Fruit fly (Drosophila melanogaster) whole organism, adult: ENCODE measurements around the gene CG12481.
A peak's percentile ranks its signal among the peaks of the same experiment; 100 is the strongest.

Experiments used
- CG11617 ChIP-seq: fragments of 200-800 bp; sonication (Bioruptor generic); optimal IDR thresholded peaks from 2 replicates; lab custom pipeline; 2017; ENCODE audit warnings: mild to moderate bottlenecking, missing biosample characterization, missing genetic modification reagents, missing genetic modification characterization
- CG12768 ChIP-seq: fragments of 200-800 bp; sonication (Bioruptor generic); optimal IDR thresholded peaks from 2 replicates; lab custom pipeline; 2017; ENCODE audit warnings: missing biosample characterization, missing genetic modification characterization, mild to moderate bottlenecking, moderate library complexity, missing genetic modification reagents
- CG14711 ChIP-seq: fragments of 200-800 bp; sonication (Bioruptor generic); optimal IDR thresholded peaks from 2 replicates; lab custom pipeline; 2018; ENCODE audit warnings: missing biosample characterization, mild to moderate bottlenecking, missing genetic modification characterization, moderate library complexity
- CG1620 ChIP-seq: fragments of 200-800 bp; sonication (Bioruptor generic); optimal IDR thresholded peaks from 2 replicates; lab custom pipeline; 2016; ENCODE audit warnings: missing biosample characterization, missing genetic modification characterization
- CG33017 ChIP-seq: fragments of 200-800 bp; sonication (Bioruptor generic); optimal IDR thresholded peaks from 2 replicates; lab custom pipeline; 2018; ENCODE audit warnings: missing biosample characterization, mild to moderate bottlenecking, missing genetic modification characterization, moderate library complexity
- CG5204 ChIP-seq: fragments of 200-800 bp; sonication (Bioruptor generic); optimal IDR thresholded peaks from 2 replicates; lab custom pipeline; 2016; ENCODE audit warnings: missing biosample characterization, missing genetic modification characterization
- CG7045 ChIP-seq: fragments of 200-800 bp; sonication (Bioruptor generic); optimal IDR thresholded peaks from 2 replicates; lab custom pipeline; 2017; ENCODE audit warnings: missing biosample characterization, mild to moderate bottlenecking, missing genetic modification characterization
- CG7101 ChIP-seq: fragments of 200-800 bp; sonication (Bioruptor generic); optimal IDR thresholded peaks from 2 replicates; lab custom pipeline; 2018; ENCODE audit warnings: missing biosample characterization, mild to moderate bottlenecking, missing genetic modification characterization, moderate library complexity
- Clk ChIP-seq: fragments of 200-800 bp; sonication (Bioruptor generic); optimal IDR thresholded peaks from 2 replicates; lab custom pipeline; 2017; ENCODE audit warnings: missing biosample characterization, missing genetic modification characterization
- Crg-1 ChIP-seq: fragments of 200-800 bp; sonication (Bioruptor generic); optimal IDR thresholded peaks from 2 replicates; lab custom pipeline; 2016; ENCODE audit warnings: missing biosample characterization, missing genetic modification characterization
- Hr96 ChIP-seq: fragments of 200-800 bp; sonication (Bioruptor generic); optimal IDR thresholded peaks from 2 replicates; lab custom pipeline; 2016; ENCODE audit warnings: missing biosample characterization, missing genetic modification characterization
- Mnt ChIP-seq: fragments of 200-800 bp; sonication (Bioruptor generic); optimal IDR thresholded peaks from 2 replicates; lab custom pipeline; 2016; ENCODE audit warnings: missing biosample characterization, mild to moderate bottlenecking, missing genetic modification characterization
- bab1 ChIP-seq: fragments of 200-800 bp; sonication (Bioruptor generic); optimal IDR thresholded peaks from 3 replicates; lab custom pipeline; 2019; ENCODE audit warnings: missing biosample characterization, mild to moderate bottlenecking, missing genetic modification characterization, moderate library complexity
- cic ChIP-seq: fragments of 200-800 bp; sonication (Bioruptor generic); optimal IDR thresholded peaks from 2 replicates; lab custom pipeline; 2017; ENCODE audit warnings: missing biosample characterization, mild to moderate bottlenecking, missing genetic modification characterization, moderate library complexity
- cnc ChIP-seq, 2 experiments: fragments of >200 bp; optimal IDR thresholded peaks; 2 replicates each; lab custom pipeline; 2017
- kay ChIP-seq: fragments of 200-800 bp; sonication (Bioruptor generic); peaks from one replicate; lab custom pipeline; 2016; ENCODE audit warnings: missing biosample characterization, missing genetic modification characterization, borderline replicate concordance
- ovo ChIP-seq: fragments of 200-800 bp; sonication (Bioruptor generic); optimal IDR thresholded peaks from 2 replicates; lab custom pipeline; 2016; ENCODE audit warnings: missing biosample characterization, missing genetic modification characterization
- pad ChIP-seq: fragments of 200-800 bp; sonication (Bioruptor generic); optimal IDR thresholded peaks from 3 replicates; lab custom pipeline; 2017; ENCODE audit warnings: missing biosample characterization, missing genetic modification characterization, mild to moderate bottlenecking, moderate library complexity, missing genetic modification reagents
- tj ChIP-seq: fragments of 200-800 bp; sonication (Bioruptor generic); optimal IDR thresholded peaks from 3 replicates; lab custom pipeline; 2017; ENCODE audit warnings: missing biosample characterization, mild to moderate bottlenecking, missing genetic modification characterization, moderate library complexity
- toe ChIP-seq: fragments of 200-800 bp; sonication (Bioruptor generic); optimal IDR thresholded peaks from 2 replicates; lab custom pipeline; 2016; ENCODE audit warnings: missing biosample characterization, missing genetic modification characterization

CG12481 gene

dm6 chrX:14191918-14192317, 4.9 kb downstream of the CG12481 start, which contains the start of gene CG13403:
Gene CG13403 (minus strand): TSS chrX:14192018.
- no peak for TF ChIP-seq toe (GFP tag; lab: Kevin White, UChicago)
- no peak for TF ChIP-seq Clk (GFP tag; lab: Kevin White, UChicago)
- TF ChIP-seq CG7045 (GFP tag; lab: Kevin White, UChicago), result no peak
- TF ChIP-seq CG14711 (tag; lab: Kevin White, UChicago), result no peak
- TF ChIP-seq Hr96, result no peak
- no peak for TF ChIP-seq ovo
- no peak for TF ChIP-seq CG33017 (tag; lab: Kevin White, UChicago)
- no peak for TF ChIP-seq cnc (optimal IDR thresholded peaks at IDR 0.05; lab: Kevin White, UChicago)

DNA sequence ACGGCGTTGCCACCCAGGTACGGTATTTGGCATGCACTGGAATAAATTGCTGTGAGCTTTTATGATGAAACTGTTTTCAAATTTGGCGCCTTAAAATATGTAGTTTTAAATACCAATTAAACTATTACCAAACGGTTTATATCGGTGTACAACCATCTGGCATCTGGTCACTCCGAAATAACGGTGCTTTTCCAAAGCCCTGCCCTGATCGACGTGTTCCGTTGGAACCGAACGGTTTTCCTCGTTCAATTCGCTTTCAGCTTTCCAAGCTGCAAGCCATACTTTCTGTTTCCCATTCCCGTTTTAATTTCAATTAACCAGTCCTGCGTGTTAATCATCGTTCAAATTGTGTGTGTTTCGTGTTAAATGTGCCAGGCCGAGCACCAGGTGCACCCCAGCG, 6.0 kb downstream of the CG12481 start, which contains the start of gene yl:
Gene yl (plus strand): TSS at position 202 of the 400 bp plus-strand sequence.
- peak; percentile 93 for TF ChIP-seq ovo
- no peak for TF ChIP-seq CG5204 (GFP tag; lab: Kevin White, UChicago)

- peak; percentile 38 for TF ChIP-seq bab1
- TF ChIP-seq toe (GFP tag; lab: Kevin White, UChicago), result no peak
These were observed 13.0 kb downstream of the CG12481 start, which contains the start of gene CG11590 for dm6 chrX:14199967-14200531. Gene CG11590 (plus strand): TSS chrX:14200178.

DNA sequence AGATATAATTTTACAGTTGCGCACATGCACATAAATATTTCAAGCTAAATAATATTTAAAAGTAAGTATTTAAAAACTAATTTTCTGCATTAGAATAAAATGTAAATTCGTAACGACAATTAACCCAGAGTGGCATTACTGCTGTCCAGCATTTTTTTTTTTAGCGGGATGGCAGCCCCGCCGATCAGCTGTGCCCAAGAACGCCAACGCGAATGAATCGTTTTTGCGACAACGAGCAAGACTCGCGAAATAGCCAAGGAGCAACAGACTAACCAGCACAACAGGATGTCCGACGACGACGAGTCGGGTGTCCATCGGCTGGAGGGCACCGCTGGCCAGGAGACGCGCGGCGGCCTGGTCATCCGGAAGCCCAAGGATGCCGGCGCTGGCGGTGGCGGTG, 14.1 kb downstream of the CG12481 start, which contains the start of gene Prp16:
Gene Prp16 (plus strand): TSS at position 185 of the 400 bp plus-strand sequence.
- TF ChIP-seq Clk (GFP tag; lab: Kevin White, UChicago), result no peak
- no peak for TF ChIP-seq CG12768 (GFP tag; lab: Kevin White, UChicago)
- no peak for TF ChIP-seq CG7045 (GFP tag; lab: Kevin White, UChicago)
- TF ChIP-seq CG14711 (tag; lab: Kevin White, UChicago), result no peak
- TF ChIP-seq kay (GFP tag; lab: Kevin White, UChicago), result no peak
- no peak for TF ChIP-seq Crg-1
- TF ChIP-seq ovo, result no peak
- TF ChIP-seq bab1, result no peak
- no peak for TF ChIP-seq CG5204 (GFP tag; lab: Kevin White, UChicago)
- no peak for TF ChIP-seq cic (GFP tag; lab: Kevin White, UChicago)
- no peak for TF ChIP-seq CG1620 (GFP tag; lab: Kevin White, UChicago)
- TF ChIP-seq toe (GFP tag; lab: Kevin White, UChicago), result no peak
- no peak for TF ChIP-seq Mnt (GFP tag; lab: Kevin White, UChicago)
- TF ChIP-seq CG7101 (tag; lab: Kevin White, UChicago), result no peak

DNA sequence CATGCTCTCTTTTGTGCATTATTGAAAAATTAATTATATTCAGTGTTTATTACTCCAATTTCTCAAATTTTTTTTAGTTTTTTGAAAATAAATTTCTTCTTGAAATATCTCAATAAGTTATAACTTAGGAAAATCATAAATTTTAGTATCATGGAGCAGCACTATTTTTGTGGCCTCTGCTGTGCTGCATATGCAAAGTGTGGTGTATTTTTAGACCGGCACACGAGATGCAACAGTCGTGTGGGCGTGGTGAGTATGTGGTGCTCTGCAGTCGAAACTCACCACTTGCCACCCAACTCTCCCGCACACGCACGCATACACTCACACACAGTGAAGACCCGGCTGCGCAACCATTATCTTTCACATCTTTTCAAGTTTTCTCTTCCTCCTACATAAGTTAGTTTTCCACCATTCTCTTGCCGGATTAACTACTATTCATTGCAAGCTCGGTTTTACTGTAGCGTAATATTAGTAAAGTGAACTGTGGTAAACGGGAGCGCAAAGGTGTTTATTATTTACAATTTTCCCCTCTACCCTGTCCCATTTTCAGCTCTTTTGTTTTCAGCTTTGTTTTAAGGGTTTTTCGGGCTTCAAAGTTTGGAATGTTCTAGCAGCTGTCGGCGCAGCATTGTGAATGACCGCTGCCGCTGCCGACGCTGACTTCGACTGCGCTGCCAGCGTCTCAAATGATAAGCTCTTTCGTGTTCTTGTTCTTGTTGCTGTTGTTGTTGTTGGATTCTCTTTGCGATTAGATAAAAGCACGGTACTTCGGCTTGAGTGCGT, 21.6 kb downstream of the CG12481 start:
- TF ChIP-seq Hr96 (peak; percentile 42), bab1 (peak; percentile 39), toe (GFP tag; lab: Kevin White, UChicago) (peak; percentile 12), CG12768 (GFP tag; lab: Kevin White, UChicago) (no peak), pad (GFP tag; lab: Kevin White, UChicago) (peak; percentile 26), cic (GFP tag; lab: Kevin White, UChicago) (no peak), CG33017 (tag; lab: Kevin White, UChicago) (peak; percentile 41), Clk (GFP tag; lab: Kevin White, UChicago) (no peak), CG5204 (GFP tag; lab: Kevin White, UChicago) (no peak), CG7045 (GFP tag; lab: Kevin White, UChicago) (peak; percentile 58), kay (GFP tag; lab: Kevin White, UChicago) (peak; percentile 72), Mnt (GFP tag; lab: Kevin White, UChicago) (no peak), tj (GFP tag; lab: Kevin White, UChicago) (no peak), CG1620 (GFP tag; lab: Kevin White, UChicago) (no peak), CG14711 (tag; lab: Kevin White, UChicago) (peak; percentile 28), CG11617 (GFP tag; lab: Kevin White, UChicago) (peak; percentile 36)

- TF ChIP-seq Mnt (GFP tag; lab: Kevin White, UChicago) (no peak), CG1620 (GFP tag; lab: Kevin White, UChicago) (no peak), cnc (optimal IDR thresholded peaks at IDR 0.05; lab: Kevin White, UChicago) (no peak), Hr96 (peak; percentile 18)
These were observed 22.2 kb downstream of the CG12481 start for dm6 chrX:14209209-14209781.
